Worm (Caenorhabditis elegans) whole organism, early embryonic: ENCODE measurements around the gene C16C8.19.
"Not testable (repeated sequence)": the region's sequence is repeated elsewhere in the genome, so short reads cannot be mapped to it uniquely, and the experiment has no call there.

Source experiments
- B0310.2 ChIP-seq: sonication (generic microtip); optimal IDR thresholded peaks from 2 replicates; lab custom pipeline; 2016; ENCODE audit warnings: mild to moderate bottlenecking, missing genetic modification characterization, missing compliant biosample characterization
- F13C5.2 ChIP-seq: sonication (generic microtip); optimal IDR thresholded peaks from 2 replicates; lab custom pipeline; 2017; ENCODE audit warnings: mild to moderate bottlenecking, missing genetic modification characterization, inconsistent platforms, missing compliant biosample characterization
- aly-1 ChIP-seq: sonication (generic microtip); optimal IDR thresholded peaks from 2 replicates; lab custom pipeline; 2016; ENCODE audit warnings: missing genetic modification characterization, missing compliant biosample characterization
- ama-1 ChIP-seq: fragments of 150-350 bp; optimal IDR thresholded peaks from 2 replicates; lab custom pipeline; 2014
- ceh-13 ChIP-seq: fragments of 200-800 bp; sonication (Bioruptor generic); optimal IDR thresholded peaks from 2 replicates; lab custom pipeline; 2018; ENCODE audit warnings: mild to moderate bottlenecking, missing genetic modification characterization, missing compliant biosample characterization
- ceh-36 ChIP-seq: sonication (generic microtip); optimal IDR thresholded peaks from 2 replicates; lab custom pipeline; 2016; ENCODE audit warnings: missing genetic modification characterization, inconsistent platforms, missing compliant biosample characterization
- ets-7 ChIP-seq: sonication (generic microtip); optimal IDR thresholded peaks from 2 replicates; lab custom pipeline; 2016; ENCODE audit warnings: missing genotype, missing genetic modification characterization, missing compliant biosample characterization
- flt-1 ChIP-seq: fragments of 200-800 bp; sonication (Bioruptor generic); IDR thresholded peaks from 2 replicates; pipeline ENCODE4 v1.3.6; 2022; ENCODE audit warnings: missing genetic modification characterization, missing compliant biosample characterization
- hmbx-1 ChIP-seq: sonication (generic microtip); optimal IDR thresholded peaks from 2 replicates; lab custom pipeline; 2016; ENCODE audit warnings: mild to moderate bottlenecking, missing genetic modification characterization, missing compliant biosample characterization
- hmg-4 ChIP-seq: fragments of 200-800 bp; sonication (Bioruptor generic); optimal IDR thresholded peaks from 2 replicates; lab custom pipeline; 2018; ENCODE audit warnings: mild to moderate bottlenecking, missing genetic modification characterization, missing compliant biosample characterization
- hnd-1 ChIP-seq: sonication (generic microtip); optimal IDR thresholded peaks from 2 replicates; lab custom pipeline; 2016; ENCODE audit warnings: missing genetic modification characterization, missing compliant biosample characterization
- pes-1 ChIP-seq: fragments of 200-800 bp; sonication (Bioruptor generic); IDR thresholded peaks from 2 replicates; pipeline ENCODE4 v1.3.6; 2022; ENCODE audit warnings: missing genetic modification reagents, missing genetic modification characterization, missing compliant biosample characterization
- scrt-1 ChIP-seq: fragments of 200-800 bp; sonication (Bioruptor generic); IDR thresholded peaks from 2 replicates; pipeline ENCODE4 v1.3.6; 2022; ENCODE audit warnings: missing genetic modification characterization, missing compliant biosample characterization
- sea-1 ChIP-seq: fragments of 200-800 bp; sonication (Bioruptor generic); conservative IDR thresholded peaks from 2 replicates; pipeline ENCODE4 v1.3.6; 2022; ENCODE audit warnings: missing genetic modification characterization, missing compliant biosample characterization
- tbx-11 ChIP-seq: fragments of 200-800 bp; sonication (Bioruptor generic); IDR thresholded peaks from 2 replicates; pipeline ENCODE4 v1.3.6; 2022; ENCODE audit warnings: missing genetic modification characterization, missing compliant biosample characterization
- tbx-37 ChIP-seq: fragments of 200-800 bp; sonication (Bioruptor generic); conservative IDR thresholded peaks from 2 replicates; pipeline ENCODE4 v1.3.6; 2022; ENCODE audit warnings: missing genetic modification reagents, missing genetic modification characterization, missing compliant biosample characterization
- tra-4 ChIP-seq: sonication (generic microtip); optimal IDR thresholded peaks from 2 replicates; lab custom pipeline; 2017; ENCODE audit warnings: missing genetic modification characterization, missing compliant biosample characterization

Gene C16C8.19

DNA sequence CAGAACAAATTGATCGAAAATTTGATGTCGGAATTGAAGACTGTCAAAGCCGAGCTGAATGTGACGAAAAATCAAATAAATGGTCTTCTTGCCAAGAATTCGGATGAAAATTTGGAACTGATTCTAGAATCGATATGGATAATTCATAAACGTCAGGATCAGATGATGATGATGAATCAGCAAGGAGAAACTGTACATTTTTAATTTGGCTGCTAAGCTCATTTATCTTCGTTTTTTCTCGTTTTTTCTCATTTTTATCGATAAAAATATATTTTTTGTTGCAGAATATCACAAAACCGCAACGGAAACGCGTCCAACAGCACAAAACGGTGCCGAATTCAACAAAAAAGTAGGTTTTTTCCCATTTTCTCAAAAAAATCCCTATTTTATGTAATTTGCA lies 8.8 kb upstream of the C16C8.19 start, which contains the start of gene C16C8.14:
Gene C16C8.14 (plus strand): TSS at position 301 of the 400 bp plus-strand sequence.
- TF ChIP-seq scrt-1 (GFP tag; lab: Robert Waterston, UW); tra-4 (tag; lab: Kevin White, UChicago); tbx-11 (GFP tag; lab: Robert Waterston, UW): not testable (repeated sequence)

DNA sequence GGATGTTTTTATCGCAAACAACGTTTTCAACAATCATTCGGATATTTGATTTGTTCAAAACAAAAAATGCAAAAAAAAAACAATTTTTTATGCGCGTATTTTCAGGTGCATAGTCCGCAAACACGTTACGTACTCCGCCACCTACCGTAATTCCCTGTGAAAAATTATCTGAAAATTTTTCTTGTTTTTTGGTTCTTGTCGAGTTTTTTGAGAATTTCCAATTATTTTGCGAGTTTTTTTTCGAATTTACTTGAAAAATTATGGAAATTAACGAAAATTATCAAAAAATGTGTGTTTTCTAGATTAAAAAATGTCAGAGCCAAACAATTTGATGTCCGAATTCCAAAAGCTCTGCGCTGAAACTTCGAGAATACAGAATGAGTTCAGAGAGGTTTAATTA lies 5.9 kb upstream of the C16C8.19 start, which contains the start of gene C16C8.12:
Gene C16C8.12 (plus strand): TSS at position 301 of the 400 bp plus-strand sequence.
- no peak for TF ChIP-seq B0310.2 (tag; lab: Kevin White, UChicago)
- no peak for TF ChIP-seq scrt-1 (GFP tag; lab: Robert Waterston, UW)
- TF ChIP-seq ets-7 (tag; lab: Kevin White, UChicago), result no peak

- TF ChIP-seq ceh-36 (tag; lab: Kevin White, UChicago), result no peak
- TF ChIP-seq hmbx-1 (tag; lab: Kevin White, UChicago), result no peak
- TF ChIP-seq flt-1, result no peak
- no peak for TF ChIP-seq ceh-13
- no peak for TF ChIP-seq aly-1
- TF ChIP-seq scrt-1 (GFP tag; lab: Robert Waterston, UW), result no peak
- TF ChIP-seq sea-1, result no peak
- no peak for TF ChIP-seq hnd-1 (tag; lab: Kevin White, UChicago)
- no peak for TF ChIP-seq ama-1
- no peak for TF ChIP-seq B0310.2 (tag; lab: Kevin White, UChicago)
These were observed 4.8 kb upstream of the C16C8.19 start, which contains the start of gene C16C8.11 for ce11 chrII:3453521-3453920. TSS of gene C16C8.11 (plus strand) at chrII:3453708.

DNA sequence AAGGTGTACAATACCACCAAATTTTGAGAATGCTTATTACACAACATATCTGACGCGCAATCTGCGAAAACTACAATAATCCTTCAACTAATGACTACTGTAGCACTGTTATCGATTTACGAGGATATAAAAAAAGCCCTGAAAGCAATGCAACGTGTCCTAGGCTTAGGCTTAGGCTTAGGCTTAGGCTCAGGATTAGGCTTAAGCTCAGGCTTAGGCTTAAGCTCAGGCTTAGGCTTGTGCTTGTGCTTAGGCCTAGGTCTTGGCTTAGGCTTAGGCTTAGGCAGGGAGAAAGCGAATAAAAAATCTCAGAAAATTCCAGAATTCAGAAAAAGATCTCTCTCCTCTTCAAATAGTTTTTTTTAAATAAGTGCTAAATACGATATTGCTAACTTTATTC lies 912 bp downstream of the C16C8.19 start:
- TF ChIP-seq flt-1 (no peak), ceh-36 (tag; lab: Kevin White, UChicago) (peak; percentile 69), tbx-11 (GFP tag; lab: Robert Waterston, UW) (no peak), ama-1 (no peak), B0310.2 (tag; lab: Kevin White, UChicago) (no peak)

DNA sequence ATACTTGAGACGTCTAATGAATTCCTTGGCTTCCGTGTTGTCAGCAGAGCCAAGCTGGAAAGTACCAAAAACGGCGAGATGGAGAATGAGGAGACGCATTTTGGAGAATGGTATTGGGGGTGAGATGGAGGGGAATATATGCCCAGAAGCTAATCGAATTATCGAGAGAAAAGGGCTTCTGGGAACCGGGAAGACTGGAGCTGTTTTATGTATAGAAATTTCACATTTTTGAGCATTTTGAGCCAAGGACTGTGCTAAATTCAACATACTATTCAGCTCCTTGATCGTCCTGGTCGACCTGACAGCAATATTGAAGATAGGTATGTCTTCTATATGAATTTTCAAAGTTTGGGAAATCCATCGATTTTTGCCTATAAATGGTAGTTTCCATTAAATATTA lies 1.8 kb downstream of the C16C8.19 start, which contains the start of gene C16C8.7:
Gene C16C8.7 (minus strand): TSS at position 101 of the 400 bp plus-strand sequence.
- TF ChIP-seq pes-1 (GFP tag; lab: Robert Waterston, UW) (no peak), F13C5.2 (no peak), tbx-37 (GFP tag; lab: Robert Waterston, UW) (no peak), ceh-36 (tag; lab: Kevin White, UChicago) (no peak)

DNA sequence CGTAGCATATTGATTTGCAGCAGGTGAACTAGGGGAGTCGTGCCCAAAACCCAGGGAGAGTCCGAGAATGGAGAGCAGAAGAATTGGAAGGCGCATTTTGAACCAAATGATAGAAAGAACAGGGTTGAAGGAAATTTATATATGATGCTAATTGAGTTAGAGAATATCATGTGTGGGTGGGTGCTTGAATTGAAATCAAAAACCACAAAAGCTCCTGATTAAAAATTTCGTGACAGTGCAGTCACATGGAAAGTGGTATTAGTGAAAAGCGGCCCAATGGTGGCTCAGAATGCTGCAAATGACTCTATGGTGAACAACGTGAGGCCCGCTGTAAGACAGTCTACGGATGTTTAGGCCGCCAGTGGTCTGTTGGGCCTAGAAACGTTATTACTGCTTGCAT lies 3.3 kb downstream of the C16C8.19 start, which contains the start of gene C16C8.8:
Gene C16C8.8 (minus strand): TSS at position 101 of the 400 bp plus-strand sequence.
- TF ChIP-seq hmbx-1 (tag; lab: Kevin White, UChicago) (no peak), ceh-13 (no peak), aly-1 (no peak), hmg-4 (GFP tag; lab: Kevin White, UChicago) (no peak), ama-1 (no peak), tbx-11 (GFP tag; lab: Robert Waterston, UW) (no peak), ets-7 (tag; lab: Kevin White, UChicago) (no peak), ceh-36 (tag; lab: Kevin White, UChicago) (no peak)

ce11 chrII:3463097-3463496 lies 4.8 kb downstream of the C16C8.19 start, which contains the start of gene C16C8.9:
TSS of gene C16C8.9 (minus strand) at chrII:3463197.
- TF ChIP-seq flt-1 (no peak), F13C5.2 (no peak), ceh-36 (tag; lab: Kevin White, UChicago) (no peak), ets-7 (tag; lab: Kevin White, UChicago) (no peak), pes-1 (GFP tag; lab: Robert Waterston, UW) (no peak), scrt-1 (GFP tag; lab: Robert Waterston, UW) (no peak), ceh-13 (no peak), ama-1 (no peak), B0310.2 (tag; lab: Kevin White, UChicago) (no peak), aly-1 (no peak), sea-1 (no peak)

DNA sequence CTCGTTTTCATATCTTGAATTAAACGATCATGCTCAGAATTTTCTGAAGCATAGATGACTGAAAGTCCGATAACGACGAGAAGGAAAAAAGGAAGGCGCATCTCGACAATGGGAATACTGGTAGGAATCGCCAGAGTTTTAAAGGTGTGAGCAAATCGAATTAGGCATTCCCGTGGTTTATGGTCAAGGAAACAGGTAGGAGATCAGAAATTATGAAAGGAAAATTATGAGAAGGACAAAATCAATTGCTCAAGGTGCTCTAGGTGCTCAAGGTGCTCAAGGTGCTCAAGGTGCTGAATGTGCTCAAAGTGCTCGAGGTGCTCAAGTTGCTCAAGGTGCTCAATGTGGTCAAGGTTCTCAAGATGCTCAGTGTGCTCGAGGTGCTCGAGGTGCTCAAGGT lies 6.3 kb downstream of the C16C8.19 start, which contains the start of gene C16C8.10:
Gene C16C8.10 (minus strand): TSS at position 101 of the 400 bp plus-strand sequence.
- not testable (repeated sequence) for TF ChIP-seq B0310.2 (tag; lab: Kevin White, UChicago); sea-1; tbx-11 (GFP tag; lab: Robert Waterston, UW)

DNA sequence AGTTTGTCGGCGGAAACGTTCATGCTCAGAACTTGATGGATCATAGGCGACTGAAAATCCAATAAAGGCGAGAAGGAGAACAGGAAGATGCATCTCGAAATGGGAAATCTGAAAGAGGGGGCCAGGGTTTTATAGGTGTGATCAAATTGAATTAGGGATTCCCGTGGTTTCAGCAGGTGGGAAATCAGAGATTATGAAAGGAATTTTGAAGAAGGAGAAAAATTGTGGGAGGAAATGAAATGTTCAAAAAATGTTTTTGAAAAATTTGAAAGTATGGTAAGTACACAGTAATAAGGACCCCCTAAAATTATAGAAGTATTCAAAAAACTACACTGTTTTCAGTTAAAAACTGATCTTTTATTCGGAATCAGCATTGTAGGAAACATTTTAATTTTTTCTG lies 12.3 kb downstream of the C16C8.19 start, which contains the start of gene Y49F6B.20:
Gene Y49F6B.20 (minus strand): TSS at position 101 of the 400 bp plus-strand sequence.
- TF ChIP-seq F13C5.2, result no peak
- TF ChIP-seq aly-1, result no peak
- TF ChIP-seq hmg-4 (GFP tag; lab: Kevin White, UChicago), result no peak
- no peak for TF ChIP-seq ets-7 (tag; lab: Kevin White, UChicago)
- no peak for TF ChIP-seq tbx-11 (GFP tag; lab: Robert Waterston, UW)
- TF ChIP-seq flt-1, result no peak
